Worm (Caenorhabditis elegans): Measurements from ENCODE around the gene famh-161.

famh-161 gene

DNA sequence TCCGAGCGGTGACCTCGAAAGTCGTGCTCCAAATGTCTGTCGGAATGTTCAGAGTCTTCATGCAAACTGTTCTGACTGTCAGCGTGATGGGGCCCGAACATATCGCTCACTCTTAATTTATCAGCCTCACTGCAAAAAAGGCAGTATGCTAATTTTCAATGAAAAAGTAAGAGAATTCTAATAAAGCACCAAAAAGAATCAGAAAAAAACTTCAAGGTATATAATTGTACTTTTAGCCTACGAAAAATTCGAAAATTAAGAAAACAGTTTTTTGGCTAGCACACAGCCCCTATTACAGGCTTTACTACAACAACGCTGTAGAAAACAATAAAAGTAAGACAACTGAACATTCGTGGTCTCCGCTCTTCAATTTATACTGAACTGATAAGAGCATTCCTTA is 27.8 kb upstream of the famh-161 start, which contains the start of gene F26F2.1:
Gene F26F2.1, minus strand, starts transcription at position 101 of the 400 bp plus-strand sequence.
- TF ChIP-seq sptf-1 (tag; optimal IDR thresholded peaks at IDR 0.05) (no peak), ces-1 (GFP tag; optimal IDR thresholded peaks at IDR 0.05) (no peak), nhr-2 (tag; optimal IDR thresholded peaks at IDR 0.05) (no peak), mab-5 (tag; optimal IDR thresholded peaks at IDR 0.05) (no peak), elt-1 (tag; optimal IDR thresholded peaks at IDR 0.05; ENCODE audit: borderline replicate concordance, insufficient read depth) (no peak)

DNA sequence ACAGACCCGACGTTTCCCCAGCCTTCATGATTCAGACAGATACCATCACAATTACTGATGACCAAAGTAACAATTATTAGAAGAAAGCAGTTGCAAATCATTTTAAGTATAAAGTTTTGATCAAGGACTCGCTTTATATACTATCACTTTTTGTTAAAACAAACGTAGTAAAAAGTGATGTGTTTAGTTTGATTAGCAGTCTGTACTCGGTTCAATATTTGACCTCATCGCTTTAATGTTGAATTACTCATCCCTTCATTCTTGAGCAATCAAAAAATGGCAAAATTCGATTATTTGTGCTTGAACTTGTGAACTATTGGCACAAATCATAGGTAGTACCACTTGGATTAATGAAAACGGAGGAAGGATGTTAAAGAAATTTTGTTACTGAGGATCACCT is 24.3 kb upstream of the famh-161 start, which contains the start of gene abf-4:
Gene abf-4, minus strand, starts transcription at position 101 of the 400 bp plus-strand sequence.
- TF ChIP-seq ces-1 (GFP tag; optimal IDR thresholded peaks at IDR 0.05) (no peak), flh-1 (GFP tag; optimal IDR thresholded peaks at IDR 0.05) (no peak), pha-4 (tag; optimal IDR thresholded peaks at IDR 0.05) (no peak), blmp-1 (tag; optimal IDR thresholded peaks at IDR 0.05) (no peak), M03D4.4 (tag; optimal IDR thresholded peaks at IDR 0.05) (no peak), lin-13 (tag; optimal IDR thresholded peaks at IDR 0.05) (no peak), sem-2 (GFP tag; optimal IDR thresholded peaks at IDR 0.05) (no peak), lin-32 (GFP tag; optimal IDR thresholded peaks at IDR 0.05) (no peak), unc-120 (tag; optimal IDR thresholded peaks at IDR 0.05; ENCODE audit: poor library complexity, severe bottlenecking) (no peak), nhr-28 (tag; optimal IDR thresholded peaks at IDR 0.05) (no peak), unc-62 (GFP tag; optimal IDR thresholded peaks at IDR 0.05) (no peak), tbx-8 (GFP tag; optimal IDR thresholded peaks at IDR 0.05) (no peak), elt-1 (tag; optimal IDR thresholded peaks at IDR 0.05; ENCODE audit: borderline replicate concordance, insufficient read depth) (no peak), bed-3 (GFP tag; optimal IDR thresholded peaks at IDR 0.05) (no peak), ceh-43 (GFP tag; optimal IDR thresholded peaks at IDR 0.05) (no peak), drap-1 (GFP tag; optimal IDR thresholded peaks at IDR 0.05) (no peak), mab-5 (tag; optimal IDR thresholded peaks at IDR 0.05) (no peak)

DNA sequence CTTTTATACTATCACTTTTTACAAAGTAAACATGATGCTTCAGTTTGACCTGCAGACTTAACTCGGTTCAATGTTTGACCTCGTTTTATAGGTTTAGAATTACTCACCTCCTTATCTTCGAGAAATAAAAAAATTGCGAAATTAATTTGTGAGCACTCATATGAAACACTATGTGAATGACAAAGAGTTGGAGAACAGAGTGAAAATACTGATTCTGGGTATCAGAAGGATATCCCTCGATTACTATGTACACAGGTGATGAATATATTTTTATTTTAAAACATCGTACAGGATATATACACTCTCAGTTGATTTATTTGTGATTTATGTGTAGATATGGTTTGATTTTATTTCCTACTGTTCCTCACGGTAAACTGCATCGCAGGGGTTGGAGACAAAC is 22.3 kb upstream of the famh-161 start, which contains the start of gene Y38H6C.23:
Gene Y38H6C.23, minus strand, starts transcription at position 101 of the 400 bp plus-strand sequence.
- TF ChIP-seq zip-8 (tag; optimal IDR thresholded peaks at IDR 0.05) = no peak
- TF ChIP-seq lin-32 (GFP tag; optimal IDR thresholded peaks at IDR 0.05) = no peak
- TF ChIP-seq blmp-1 (tag; optimal IDR thresholded peaks at IDR 0.05) = no peak
- TF ChIP-seq unc-120 (tag; optimal IDR thresholded peaks at IDR 0.05; ENCODE audit: poor library complexity, severe bottlenecking) = no peak
- TF ChIP-seq flh-1 (GFP tag; optimal IDR thresholded peaks at IDR 0.05) = no peak
- no peak for TF ChIP-seq unc-39 (tag; optimal IDR thresholded peaks at IDR 0.05)
- no peak for TF ChIP-seq unc-62 (GFP tag; optimal IDR thresholded peaks at IDR 0.05)
- no peak for TF ChIP-seq snpc-4 (tag; optimal IDR thresholded peaks at IDR 0.05)
- TF ChIP-seq mls-2 (tag; optimal IDR thresholded peaks at IDR 0.05) = no peak
- no peak for TF ChIP-seq nhr-237 (tag; optimal IDR thresholded peaks at IDR 0.05)
- no peak for TF ChIP-seq nhr-2 (tag; optimal IDR thresholded peaks at IDR 0.05)
- no peak for TF ChIP-seq elt-1 (tag; optimal IDR thresholded peaks at IDR 0.05; ENCODE audit: borderline replicate concordance, insufficient read depth)
- TF ChIP-seq ceh-39 (tag; optimal IDR thresholded peaks at IDR 0.05) = no peak

DNA sequence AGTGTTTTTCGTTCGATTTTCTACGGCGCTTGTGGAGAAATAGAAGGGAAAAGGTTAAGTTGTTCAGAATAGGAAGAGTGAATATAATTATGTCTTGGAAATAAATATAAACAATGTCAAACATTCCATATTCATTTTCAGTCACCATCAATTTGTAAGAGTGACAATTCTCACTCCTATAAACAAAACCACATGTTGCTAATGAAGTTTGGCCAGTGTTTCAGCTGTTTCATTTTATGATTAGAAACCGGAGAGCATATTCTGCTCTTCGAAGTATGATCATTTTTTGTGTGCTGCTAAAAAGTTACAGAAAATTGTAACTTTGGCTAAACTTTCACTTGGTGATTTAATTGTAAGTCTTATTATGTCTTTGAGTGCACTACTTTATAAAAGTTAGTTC is 21.1 kb upstream of the famh-161 start, which contains the start of gene Y38H6C.21:
Gene Y38H6C.21, minus strand, starts transcription at position 148 of the 400 bp plus-strand sequence.
- TF ChIP-seq elt-1 (tag; optimal IDR thresholded peaks at IDR 0.05; ENCODE audit: borderline replicate concordance, insufficient read depth) (no peak), unc-39 (tag; optimal IDR thresholded peaks at IDR 0.05) (no peak), pha-4 (tag; optimal IDR thresholded peaks at IDR 0.05) (no peak), nhr-12 (tag; optimal IDR thresholded peaks at IDR 0.05) (no peak), ztf-11 (tag; optimal IDR thresholded peaks at IDR 0.05) (no peak), lin-13 (tag; optimal IDR thresholded peaks at IDR 0.05) (no peak), snpc-4 (tag; optimal IDR thresholded peaks at IDR 0.05) (no peak), ces-1 (GFP tag; optimal IDR thresholded peaks at IDR 0.05) (no peak), flh-1 (GFP tag; optimal IDR thresholded peaks at IDR 0.05) (no peak), bed-3 (GFP tag; optimal IDR thresholded peaks at IDR 0.05) (no peak), unc-62 (GFP tag; optimal IDR thresholded peaks at IDR 0.05) (no peak), ham-2 (GFP tag; optimal IDR thresholded peaks at IDR 0.05) (no peak), nhr-76 (tag; optimal IDR thresholded peaks at IDR 0.05) (no peak), nhr-237 (tag; optimal IDR thresholded peaks at IDR 0.05) (no peak)

DNA sequence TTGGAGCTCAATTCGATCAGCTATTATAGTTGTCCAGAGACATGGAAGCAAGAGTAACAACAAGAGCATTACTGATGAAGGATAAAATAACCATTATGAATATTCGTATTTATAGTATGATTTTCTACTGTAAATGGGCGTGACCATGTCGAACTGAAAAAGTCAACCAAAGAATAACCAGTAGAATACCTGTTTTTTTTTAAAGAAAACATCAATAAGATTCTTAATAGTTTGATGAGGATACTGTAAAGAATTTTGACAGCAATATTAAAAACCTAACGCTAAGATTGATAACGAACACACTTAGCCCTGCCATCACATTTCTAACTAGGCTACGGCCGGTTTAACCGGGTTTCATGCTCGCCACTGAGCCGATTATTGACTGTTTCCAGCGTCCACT is 19.0 kb upstream of the famh-161 start, which contains the start of gene vmo-1:
Gene vmo-1, minus strand, starts transcription at position 101 of the 400 bp plus-strand sequence.
- TF ChIP-seq ceh-39 (tag; optimal IDR thresholded peaks at IDR 0.05) = no peak
- TF ChIP-seq elt-1 (tag; optimal IDR thresholded peaks at IDR 0.05; ENCODE audit: borderline replicate concordance, insufficient read depth) = no peak
- no peak for TF ChIP-seq nhr-76 (tag; optimal IDR thresholded peaks at IDR 0.05)
- TF ChIP-seq unc-120 (tag; optimal IDR thresholded peaks at IDR 0.05; ENCODE audit: poor library complexity, severe bottlenecking) = no peak
- TF ChIP-seq mls-2 (tag; optimal IDR thresholded peaks at IDR 0.05) = no peak
- TF ChIP-seq sptf-1 (tag; optimal IDR thresholded peaks at IDR 0.05) = no peak
- no peak for TF ChIP-seq blmp-1 (tag; optimal IDR thresholded peaks at IDR 0.05)
- TF ChIP-seq mep-1 (tag; optimal IDR thresholded peaks at IDR 0.05) = no peak
- no peak for TF ChIP-seq snpc-4 (tag; optimal IDR thresholded peaks at IDR 0.05)
- no peak for TF ChIP-seq bed-3 (GFP tag; optimal IDR thresholded peaks at IDR 0.05)
- no peak for TF ChIP-seq flh-1 (GFP tag; optimal IDR thresholded peaks at IDR 0.05)
- TF ChIP-seq M03D4.4 (tag; optimal IDR thresholded peaks at IDR 0.05) = no peak
- TF ChIP-seq ham-2 (GFP tag; optimal IDR thresholded peaks at IDR 0.05) = no peak
- no peak for TF ChIP-seq tbx-8 (GFP tag; optimal IDR thresholded peaks at IDR 0.05)
- no peak for TF ChIP-seq lsy-2 (tag; optimal IDR thresholded peaks at IDR 0.05)
- no peak for TF ChIP-seq lin-13 (tag; optimal IDR thresholded peaks at IDR 0.05)
- no peak for TF ChIP-seq elt-3 (tag; optimal IDR thresholded peaks at IDR 0.05)

Data from whole organism, mixed stage, embryonic.